Worm (Caenorhabditis elegans): Measurements from ENCODE around the gene C46F4.3.

ce11 chrX:5975726-5976125, 40.2 kb downstream of the C46F4.3 start:
- no peak for TF ChIP-seq mep-1 (tag; optimal IDR thresholded peaks at IDR 0.05)
- no peak for TF ChIP-seq snpc-4 (tag; optimal IDR thresholded peaks at IDR 0.05)
- no peak for TF ChIP-seq flh-1 (GFP tag; optimal IDR thresholded peaks at IDR 0.05)
- no peak for TF ChIP-seq nhr-2 (tag; optimal IDR thresholded peaks at IDR 0.05)
- TF ChIP-seq pha-4 (tag; optimal IDR thresholded peaks at IDR 0.05) = no peak
- TF ChIP-seq blmp-1 (tag; optimal IDR thresholded peaks at IDR 0.05) = no peak
- TF ChIP-seq lin-13 (tag; optimal IDR thresholded peaks at IDR 0.05) = no peak
- no peak for TF ChIP-seq unc-62 (GFP tag; optimal IDR thresholded peaks at IDR 0.05)
- TF ChIP-seq nhr-237 (tag; optimal IDR thresholded peaks at IDR 0.05) = no peak
- no peak for TF ChIP-seq ces-1 (GFP tag; optimal IDR thresholded peaks at IDR 0.05)
- TF ChIP-seq mab-5 (tag; optimal IDR thresholded peaks at IDR 0.05) = no peak
- TF ChIP-seq mls-2 (tag; optimal IDR thresholded peaks at IDR 0.05) = no peak
- no peak for TF ChIP-seq nhr-28 (tag; optimal IDR thresholded peaks at IDR 0.05)

Measured in whole organism, mixed stage, embryonic.